Worm (Caenorhabditis elegans) whole organism, L2 larva: ENCODE measurements around the gene npr-38.

Source experiments
- C34F6.9 ChIP-seq: fragments of 150-350 bp; optimal IDR thresholded peaks from 2 replicates; lab custom pipeline; 2014; ENCODE audit warnings: missing biosample characterization, missing genetic modification characterization
- F13H6.1 ChIP-seq: sonication (generic microtip); optimal IDR thresholded peaks from 2 replicates; lab custom pipeline; 2016; ENCODE audit warnings: missing genetic modification characterization, missing compliant biosample characterization
- R02D3.7 ChIP-seq: fragments of 150-350 bp; optimal IDR thresholded peaks from 2 replicates; lab custom pipeline; 2014; ENCODE audit warnings: missing biosample characterization, missing genetic modification characterization
- Y55F3AM.14 ChIP-seq: fragments of 200-800 bp; sonication (Bioruptor generic); optimal IDR thresholded peaks from 2 replicates; lab custom pipeline; 2018; ENCODE audit warnings: mild to moderate bottlenecking, missing genetic modification characterization, missing compliant biosample characterization
- alr-1 ChIP-seq: fragments of 150-350 bp; optimal IDR thresholded peaks from 2 replicates; lab custom pipeline; 2014; ENCODE audit warnings: missing biosample characterization, missing genetic modification characterization
- blmp-1 ChIP-seq: sonication (generic microtip); optimal IDR thresholded peaks from 2 replicates; lab custom pipeline; 2017; ENCODE audit warnings: missing genetic modification characterization, mild to moderate bottlenecking, missing compliant biosample characterization, antibody characterized with exemption, moderate library complexity; ENCODE audit not compliant: insufficient read depth
- ceh-16 ChIP-seq: fragments of 150-350 bp; optimal IDR thresholded peaks from 2 replicates; lab custom pipeline; 2014; ENCODE audit warnings: missing biosample characterization, missing genetic modification characterization
- ceh-82 ChIP-seq: fragments of 150-350 bp; optimal IDR thresholded peaks from 2 replicates; lab custom pipeline; 2014; ENCODE audit warnings: missing biosample characterization, missing genetic modification characterization
- crh-2 ChIP-seq: sonication (generic microtip); optimal IDR thresholded peaks from 2 replicates; lab custom pipeline; 2017; ENCODE audit warnings: missing biosample characterization, missing genetic modification characterization
- dmd-4 ChIP-seq: sonication (generic microtip); optimal IDR thresholded peaks from 2 replicates; lab custom pipeline; 2017; ENCODE audit warnings: missing biosample characterization, missing genetic modification characterization
- egl-27 ChIP-seq: sonication (generic microtip); optimal IDR thresholded peaks from 3 replicates; lab custom pipeline; 2017; ENCODE audit warnings: missing biosample characterization, missing genetic modification reagents, missing genetic modification characterization
- elt-3 ChIP-seq: sonication (generic microtip); optimal IDR thresholded peaks from 2 replicates; lab custom pipeline; 2017; ENCODE audit warnings: missing biosample characterization, missing genetic modification characterization
- fos-1 ChIP-seq: fragments of 150-350 bp; optimal IDR thresholded peaks from 2 replicates; lab custom pipeline; 2014; ENCODE audit warnings: missing biosample characterization, missing genetic modification characterization
- gmeb-1 ChIP-seq: fragments of 150-350 bp; optimal IDR thresholded peaks from 2 replicates; lab custom pipeline; 2014; ENCODE audit warnings: missing biosample characterization, missing genetic modification characterization
- lin-11 ChIP-seq: fragments of 150-350 bp; sonication (generic microtip); optimal IDR thresholded peaks from 2 replicates; lab custom pipeline; 2014; ENCODE audit warnings: missing biosample characterization, missing genetic modification characterization, inconsistent platforms, mixed read lengths
- lin-13 ChIP-seq: fragments of 150-350 bp; optimal IDR thresholded peaks from 2 replicates; lab custom pipeline; 2014; ENCODE audit warnings: missing biosample characterization, missing genetic modification reagents, missing genetic modification characterization
- lsy-2 ChIP-seq, 2 experiments: fragments of 150-350 bp in 1 of 2; sonication (generic microtip) in 1 of 2; optimal IDR thresholded peaks; 2 replicates each; lab custom pipeline; 2014 to 2017; ENCODE audit warnings: missing biosample characterization in 2 of 2, missing genetic modification characterization in 2 of 2
- mab-5 ChIP-seq: fragments of 150-350 bp; optimal IDR thresholded peaks from 2 replicates; lab custom pipeline; 2014; ENCODE audit warnings: missing biosample characterization, missing genetic modification characterization
- mbf-1 ChIP-seq: sonication (generic microtip); optimal IDR thresholded peaks from 2 replicates; lab custom pipeline; 2017; ENCODE audit warnings: missing biosample characterization, missing genetic modification characterization
- mdl-1 ChIP-seq, 2 experiments: fragments of 150-350 bp in 1 of 2; sonication (generic microtip) in 1 of 2; optimal IDR thresholded peaks; 2 replicates each; lab custom pipeline; 2017; ENCODE audit warnings: missing biosample characterization in 2 of 2, missing genetic modification characterization in 2 of 2
- nhr-11 ChIP-seq: fragments of 150-350 bp; optimal IDR thresholded peaks from 2 replicates; lab custom pipeline; 2014; ENCODE audit warnings: missing biosample characterization, missing genetic modification characterization
- nhr-12 ChIP-seq: fragments of 150-350 bp; optimal IDR thresholded peaks from 2 replicates; lab custom pipeline; 2014; ENCODE audit warnings: missing biosample characterization, missing genetic modification characterization
- nhr-129 ChIP-seq: fragments of 150-350 bp; optimal IDR thresholded peaks from 2 replicates; lab custom pipeline; 2014; ENCODE audit warnings: missing biosample characterization, missing genetic modification characterization
- nhr-21 ChIP-seq: fragments of 150-350 bp; optimal IDR thresholded peaks from 2 replicates; lab custom pipeline; 2014; ENCODE audit warnings: missing biosample characterization, missing genetic modification characterization
- nhr-23 ChIP-seq: fragments of 150-350 bp; optimal IDR thresholded peaks from 2 replicates; lab custom pipeline; 2014; ENCODE audit warnings: missing biosample characterization, missing genetic modification reagents, missing genetic modification characterization
- nhr-237 ChIP-seq: fragments of 150-350 bp; optimal IDR thresholded peaks from 2 replicates; lab custom pipeline; 2014; ENCODE audit warnings: missing biosample characterization, missing genetic modification characterization
- nhr-25 ChIP-seq: fragments of 150-350 bp; sonication (generic microtip); optimal IDR thresholded peaks from 3 replicates; lab custom pipeline; 2014; ENCODE audit warnings: missing biosample characterization, missing genetic modification characterization
- nhr-6 ChIP-seq: fragments of 150-350 bp; optimal IDR thresholded peaks from 2 replicates; lab custom pipeline; 2014; ENCODE audit warnings: missing biosample characterization, missing genetic modification characterization
- nhr-77 ChIP-seq: fragments of 150-350 bp; optimal IDR thresholded peaks from 2 replicates; lab custom pipeline; 2014; ENCODE audit warnings: missing biosample characterization, missing genetic modification characterization
- sem-4 ChIP-seq: fragments of 150-350 bp; optimal IDR thresholded peaks from 2 replicates; lab custom pipeline; 2014; ENCODE audit warnings: missing biosample characterization, missing genetic modification reagents, missing genetic modification characterization
- skn-1 ChIP-seq: sonication (generic microtip); optimal IDR thresholded peaks from 2 replicates; lab custom pipeline; 2017; ENCODE audit warnings: missing biosample characterization, missing genetic modification characterization
- sma-3 ChIP-seq: sonication (generic microtip); optimal IDR thresholded peaks from 2 replicates; lab custom pipeline; 2016; ENCODE audit warnings: missing genetic modification reagents, missing genetic modification characterization, missing compliant biosample characterization
- sma-9 ChIP-seq, 2 experiments: fragments of 150-350 bp in 1 of 2; sonication (generic microtip) in 1 of 2; optimal IDR thresholded peaks; 2 replicates each; lab custom pipeline; 2014 to 2016; ENCODE audit warnings: missing genetic modification characterization in 2 of 2, mild to moderate bottlenecking in 1 of 2, missing biosample characterization in 1 of 2, missing compliant biosample characterization in 1 of 2, missing genetic modification reagents in 1 of 2, moderate library complexity in 1 of 2
- unc-39 ChIP-seq: fragments of 150-350 bp; optimal IDR thresholded peaks from 2 replicates; lab custom pipeline; 2014; ENCODE audit warnings: missing biosample characterization, missing genetic modification characterization
- unc-55 ChIP-seq: fragments of 150-350 bp; sonication (generic microtip); optimal IDR thresholded peaks from 3 replicates; lab custom pipeline; 2014; ENCODE audit warnings: missing biosample characterization, missing genetic modification reagents, missing genetic modification characterization
- ztf-1 ChIP-seq: fragments of 200-800 bp; sonication (Bioruptor generic); conservative IDR thresholded peaks from 2 replicates; pipeline ENCODE4 v1.3.6; 2022; ENCODE audit warnings: missing genetic modification characterization, missing compliant biosample characterization
- ztf-11 ChIP-seq: sonication (generic microtip); optimal IDR thresholded peaks from 2 replicates; lab custom pipeline; 2017; ENCODE audit warnings: missing biosample characterization, missing genetic modification characterization
- ztf-4 ChIP-seq: fragments of 150-350 bp; optimal IDR thresholded peaks from 2 replicates; lab custom pipeline; 2014; ENCODE audit warnings: missing biosample characterization, missing genetic modification characterization

Gene npr-38

ce11 chrX:6286154-6286553 is 25.3 kb upstream of the npr-38 start:
- TF ChIP-seq nhr-21 (peak; percentile 8), ceh-16 (no peak), nhr-77 (tag; lab: Kevin White, UChicago) (no peak), unc-39 (tag; lab: Kevin White, UChicago) (no peak), gmeb-1 (no peak), C34F6.9 (tag; lab: Kevin White, UChicago) (no peak), F13H6.1 (tag; lab: Kevin White, UChicago) (no peak), nhr-11 (tag; lab: Kevin White, UChicago) (peak; percentile 30), nhr-6 (tag; lab: Kevin White, UChicago) (no peak), skn-1 (tag; lab: Kevin White, UChicago) (no peak), mdl-1 (tag; optimal IDR thresholded peaks at IDR 0.05; lab: Kevin White, UChicago) (no peak), nhr-23 (no peak), alr-1 (tag; lab: Kevin White, UChicago) (no peak), fos-1 (tag; lab: Kevin White, UChicago) (peak; percentile 45), sma-3 (GFP tag; lab: Kevin White, UChicago) (peak; percentile 48), sma-9 (GFP tag; optimal IDR thresholded peaks at IDR 0.05; lab: Kevin White, UChicago) (peak; percentile 37), sma-9 (tag; optimal IDR thresholded peaks at IDR 0.05; lab: Kevin White, UChicago) (no peak), R02D3.7 (tag; lab: Kevin White, UChicago) (no peak), crh-2 (tag; lab: Kevin White, UChicago) (peak; percentile 32), nhr-25 (tag; lab: Kevin White, UChicago) (no peak), elt-3 (no peak), ztf-11 (tag; lab: Kevin White, UChicago) (no peak), ztf-1 (GFP tag; lab: Robert Waterston, UW) (no peak)

- TF ChIP-seq sma-9 (GFP tag; optimal IDR thresholded peaks at IDR 0.05; lab: Kevin White, UChicago) (no peak), sma-9 (tag; optimal IDR thresholded peaks at IDR 0.05; lab: Kevin White, UChicago) (no peak), nhr-237 (no peak), lsy-2 (tag; optimal IDR thresholded peaks at IDR 0.05; lab: Kevin White, UChicago) (no peak), mdl-1 (tag; optimal IDR thresholded peaks at IDR 0.05; lab: Kevin White, UChicago) (no peak), nhr-77 (tag; lab: Kevin White, UChicago) (no peak), nhr-6 (tag; lab: Kevin White, UChicago) (no peak), ztf-4 (no peak)
Measured at ce11 chrX:6289038-6289437, 22.5 kb upstream of the npr-38 start.

- TF ChIP-seq lin-11 (tag; lab: Kevin White, UChicago) (no peak), fos-1 (tag; lab: Kevin White, UChicago) (no peak), crh-2 (tag; lab: Kevin White, UChicago) (no peak), ztf-11 (tag; lab: Kevin White, UChicago) (no peak), gmeb-1 (no peak), dmd-4 (no peak)
Measured at ce11 chrX:6291632-6292031, 19.9 kb upstream of the npr-38 start, which contains the start of gene lev-9. lev-9 (minus strand) TSS chrX:6291732.

DNA sequence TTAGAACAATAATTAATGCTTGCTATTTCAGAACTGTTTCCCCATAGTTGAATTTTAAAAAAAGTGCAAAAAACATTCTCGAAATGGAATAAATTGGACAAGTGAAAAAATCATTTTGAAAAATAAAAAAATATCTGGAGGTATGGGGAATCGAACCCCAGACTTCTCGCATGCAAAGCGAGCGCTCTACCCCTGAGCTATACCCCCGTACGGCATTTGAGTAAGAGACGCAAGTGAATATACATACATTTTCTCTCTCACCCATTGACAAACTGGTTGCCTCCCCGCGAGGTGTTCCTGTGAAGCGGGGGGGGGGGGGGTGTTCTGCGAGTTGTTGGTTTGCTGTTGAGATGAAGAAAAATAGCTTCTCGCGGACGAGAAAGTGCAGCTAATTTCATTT is 19.3 kb upstream of the npr-38 start:
- TF ChIP-seq Y55F3AM.14 (GFP tag; lab: Kevin White, UChicago) (peak; percentile 50), sma-9 (GFP tag; optimal IDR thresholded peaks at IDR 0.05; lab: Kevin White, UChicago) (peak; percentile 63), sma-9 (tag; optimal IDR thresholded peaks at IDR 0.05; lab: Kevin White, UChicago) (no peak), F13H6.1 (tag; lab: Kevin White, UChicago) (peak; percentile 60), unc-55 (GFP tag; lab: Kevin White, UChicago) (peak; percentile 67), gmeb-1 (peak; percentile 6), C34F6.9 (tag; lab: Kevin White, UChicago) (peak; percentile 41), lin-11 (tag; lab: Kevin White, UChicago) (peak; percentile 59), sma-3 (GFP tag; lab: Kevin White, UChicago) (peak; percentile 36), nhr-21 (peak; percentile 56), mab-5 (tag; lab: Kevin White, UChicago) (peak; percentile 27), lsy-2 (tag; optimal IDR thresholded peaks at IDR 0.05; lab: Kevin White, UChicago) (peak in 1 of 2 experiments; percentile 47), mbf-1 (no peak), nhr-12 (tag; lab: Kevin White, UChicago) (no peak), fos-1 (tag; lab: Kevin White, UChicago) (peak; percentile 58), sem-4 (tag; lab: Kevin White, UChicago) (peak; percentile 61), crh-2 (tag; lab: Kevin White, UChicago) (peak; percentile 52), lin-13 (GFP tag; lab: Kevin White, UChicago) (peak; percentile 60), ceh-82 (tag; lab: Kevin White, UChicago) (no peak), egl-27 (tag; lab: Kevin White, UChicago) (no peak), nhr-25 (tag; lab: Kevin White, UChicago) (peak; percentile 17), ceh-16 (peak; percentile 15), nhr-6 (tag; lab: Kevin White, UChicago) (peak; percentile 17), nhr-129 (tag; lab: Kevin White, UChicago) (peak; percentile 48), nhr-77 (tag; lab: Kevin White, UChicago) (no peak), elt-3 (no peak), blmp-1 (no peak)
